Fruit fly (Drosophila melanogaster) whole organism, embryonic: ENCODE results near the gene TTLL6B.

ENCODE experiments used
- ATbp ChIP-seq: fragments of 200-800 bp; sonication (Bioruptor generic); optimal IDR thresholded peaks from 2 replicates; lab custom pipeline; 2017; ENCODE audit warnings: missing biosample characterization, mild to moderate bottlenecking, missing genetic modification characterization, missing genetic modification reagents
- B-H1 ChIP-seq: fragments of 200-800 bp; sonication (Bioruptor generic); IDR thresholded peaks from 3 replicates; pipeline ENCODE4 v1.3.6; 2022; ENCODE audit warnings: missing biosample characterization, missing genetic modification characterization
- BtbVII ChIP-seq: fragments of 200-800 bp; sonication (Bioruptor generic); optimal IDR thresholded peaks from 3 replicates; lab custom pipeline; 2017; ENCODE audit warnings: missing biosample characterization, mild to moderate bottlenecking, missing genetic modification characterization
- CG10209 ChIP-seq: fragments of 200-800 bp; sonication (Bioruptor generic); optimal IDR thresholded peaks from 3 replicates; lab custom pipeline; 2017; ENCODE audit warnings: missing biosample characterization, mild to moderate bottlenecking, missing genetic modification characterization, missing genetic modification reagents
- CG10959 ChIP-seq: fragments of 200-800 bp; sonication (Bioruptor generic); IDR thresholded peaks from 2 replicates; pipeline ENCODE4 v1.3.6; 2022; ENCODE audit warnings: missing biosample characterization, missing genetic modification characterization
- CG11560 ChIP-seq: fragments of 200-800 bp; sonication (Bioruptor generic); IDR thresholded peaks from 3 replicates; pipeline ENCODE4 v1.3.6; 2022; ENCODE audit warnings: missing biosample characterization, missing genetic modification characterization
- CG1233 ChIP-seq: fragments of 200-800 bp; sonication (Bioruptor generic); optimal IDR thresholded peaks from 4 replicates; lab custom pipeline; 2018; ENCODE audit warnings: missing biosample characterization, mild to moderate bottlenecking, missing genetic modification characterization
- CG13123 ChIP-seq: fragments of 200-800 bp; sonication (Bioruptor generic); optimal IDR thresholded peaks from 2 replicates; lab custom pipeline; 2016; ENCODE audit warnings: missing biosample characterization, missing genetic modification characterization
- CG15011 ChIP-seq: fragments of 200-800 bp; sonication (Bioruptor generic); optimal IDR thresholded peaks from 3 replicates; lab custom pipeline; 2018; ENCODE audit warnings: missing biosample characterization, mild to moderate bottlenecking, missing genetic modification characterization
- CG17361 ChIP-seq: fragments of 200-800 bp; sonication (Bioruptor generic); IDR thresholded peaks from 3 replicates; pipeline ENCODE4 v1.3.6; 2022; ENCODE audit warnings: missing biosample characterization, missing genetic modification characterization
- CG17612 ChIP-seq: fragments of 200-800 bp; sonication (Bioruptor generic); IDR thresholded peaks from 2 replicates; pipeline ENCODE4 v1.3.6; 2022; ENCODE audit warnings: missing biosample characterization, missing genetic modification characterization
- CG18262 ChIP-seq: fragments of 200-800 bp; optimal IDR thresholded peaks from 3 replicates; lab custom pipeline; 2019; ENCODE audit warnings: missing biosample characterization, mild to moderate bottlenecking, missing genetic modification characterization, moderate library complexity
- CG18764 ChIP-seq: fragments of 200-800 bp; sonication (Bioruptor generic); optimal IDR thresholded peaks from 3 replicates; lab custom pipeline; 2016; ENCODE audit warnings: missing biosample characterization, missing genetic modification characterization
- CG2712 ChIP-seq: fragments of 200-800 bp; optimal IDR thresholded peaks from 3 replicates; lab custom pipeline; 2019; ENCODE audit warnings: missing biosample characterization, mild to moderate bottlenecking, missing genetic modification characterization, moderate library complexity
- CG30403 ChIP-seq: fragments of 200-800 bp; sonication (Bioruptor generic); optimal IDR thresholded peaks from 3 replicates; lab custom pipeline; 2016; ENCODE audit warnings: missing biosample characterization, missing genetic modification characterization
- CG30431 ChIP-seq: fragments of 200-800 bp; sonication (Bioruptor generic); optimal IDR thresholded peaks from 2 replicates; lab custom pipeline; 2017; ENCODE audit warnings: missing biosample characterization, missing genetic modification characterization
- CG3726 ChIP-seq: fragments of 200-800 bp; sonication (Bioruptor generic); IDR thresholded peaks from 3 replicates; pipeline ENCODE4, ENCODE4 v1.3.6; 2022; ENCODE audit warnings: missing biosample characterization, missing genetic modification characterization
- CG5245 ChIP-seq: fragments of 200-800 bp; sonication (Bioruptor generic); optimal IDR thresholded peaks from 3 replicates; lab custom pipeline; 2016; ENCODE audit warnings: missing biosample characterization, missing genetic modification characterization
- CG7556 ChIP-seq: fragments of 200-800 bp; sonication (Bioruptor generic); optimal IDR thresholded peaks from 2 replicates; lab custom pipeline; 2017; ENCODE audit warnings: missing biosample characterization, mild to moderate bottlenecking, missing genetic modification characterization
- CG7963 ChIP-seq: fragments of 200-800 bp; sonication (Bioruptor generic); IDR thresholded peaks from 3 replicates; pipeline ENCODE4 v1.3.6; 2022; ENCODE audit warnings: missing biosample characterization, missing genetic modification characterization; ENCODE audit not compliant: partially characterized antibody
- D19A ChIP-seq: fragments of 200-800 bp; optimal IDR thresholded peaks from 3 replicates; lab custom pipeline; 2019; ENCODE audit warnings: missing biosample characterization, mild to moderate bottlenecking, missing genetic modification characterization, moderate library complexity
- Dad ChIP-seq: fragments of 200-800 bp; sonication (Bioruptor generic); optimal IDR thresholded peaks from 3 replicates; lab custom pipeline; 2016; ENCODE audit warnings: missing biosample characterization, missing genetic modification characterization
- Eip74EF ChIP-seq, 2 experiments: fragments of 200-800 bp in 1 of 2; fragments of >200 bp in 1 of 2; sonication (Bioruptor generic) in 1 of 2; optimal IDR thresholded peaks; 2 replicates each; lab custom pipeline; 2017 to 2019; ENCODE audit warnings: missing biosample characterization in 2 of 2, missing genetic modification characterization in 2 of 2, mild to moderate bottlenecking in 1 of 2, moderate library complexity in 1 of 2
- Ets97D ChIP-seq: fragments of 200-800 bp; sonication (Bioruptor generic); optimal IDR thresholded peaks from 3 replicates; lab custom pipeline; 2016; ENCODE audit warnings: missing biosample characterization, missing genetic modification characterization
- HLH3B ChIP-seq: fragments of 200-800 bp; sonication (Bioruptor generic); IDR thresholded peaks from 2 replicates; pipeline ENCODE4 v1.3.6; 2022; ENCODE audit warnings: missing biosample characterization, missing genetic modification characterization
- Hsf ChIP-seq: fragments of 200-800 bp; sonication (Bioruptor generic); optimal IDR thresholded peaks from 3 replicates; lab custom pipeline; 2016; ENCODE audit warnings: missing biosample characterization, missing genetic modification characterization
- MTF-1 ChIP-seq: fragments of 200-800 bp; sonication (Bioruptor generic); optimal IDR thresholded peaks from 2 replicates; lab custom pipeline; 2018; ENCODE audit warnings: missing biosample characterization, mild to moderate bottlenecking, missing genetic modification characterization, borderline replicate concordance
- Mad ChIP-seq: fragments of 200-800 bp; sonication (Bioruptor generic); optimal IDR thresholded peaks from 2 replicates; lab custom pipeline; 2016; ENCODE audit warnings: missing biosample characterization, missing genetic modification characterization
- Med ChIP-seq: fragments of 200-800 bp; sonication (Bioruptor generic); peaks from one replicate; lab custom pipeline; 2016; ENCODE audit warnings: missing biosample characterization, missing genetic modification characterization, mild to moderate bottlenecking, inconsistent platforms, moderate library complexity
- Myb ChIP-seq: fragments of 200-800 bp; sonication (Bioruptor generic); optimal IDR thresholded peaks from 2 replicates; lab custom pipeline; 2016; ENCODE audit warnings: missing biosample characterization, missing genetic modification characterization
- NC2α ChIP-seq: fragments of 200-800 bp; sonication (Bioruptor generic); optimal IDR thresholded peaks from 2 replicates; lab custom pipeline; 2016; ENCODE audit warnings: missing biosample characterization, missing genetic modification characterization
- Nf-YA ChIP-seq: fragments of 200-800 bp; sonication (Bioruptor generic); IDR thresholded peaks from 2 replicates; pipeline ENCODE4 v1.3.6; 2022; ENCODE audit warnings: missing biosample characterization, missing genetic modification characterization
- Ptx1 ChIP-seq: fragments of 200-800 bp; sonication (Bioruptor generic); IDR thresholded peaks from 2 replicates; pipeline ENCODE4 v1.3.6; 2022; ENCODE audit warnings: missing biosample characterization, missing genetic modification characterization
- Stat92E ChIP-seq, 3 experiments: fragments of >200 bp in 2 of 3; fragments of 200-800 bp in 1 of 3; sonication (Bioruptor generic) in 1 of 3; optimal IDR thresholded peaks; 2 replicates each; lab custom pipeline; 2017 to 2019; ENCODE audit warnings: missing biosample characterization in 3 of 3, missing genetic modification characterization in 3 of 3, mild to moderate bottlenecking in 1 of 3, moderate library complexity in 1 of 3
- Xbp1 ChIP-seq: fragments of 200-800 bp; sonication (Bioruptor generic); optimal IDR thresholded peaks from 3 replicates; lab custom pipeline; 2016; ENCODE audit warnings: missing biosample characterization, mild to moderate bottlenecking, missing genetic modification characterization
- fd96Cb ChIP-seq: fragments of 200-800 bp; sonication (Bioruptor generic); optimal IDR thresholded peaks from 2 replicates; lab custom pipeline; 2018; ENCODE audit warnings: missing biosample characterization, mild to moderate bottlenecking, missing genetic modification characterization, moderate library complexity
- gfzf ChIP-seq: fragments of 200-800 bp; sonication (Bioruptor generic); optimal IDR thresholded peaks from 2 replicates; lab custom pipeline; 2016; ENCODE audit warnings: missing biosample characterization, mild to moderate bottlenecking, missing genetic modification characterization, moderate library complexity
- gsb ChIP-seq: fragments of 200-800 bp; sonication (Bioruptor generic); IDR thresholded peaks from 2 replicates; pipeline ENCODE4 v1.3.6; 2022; ENCODE audit warnings: missing biosample characterization, missing genetic modification characterization
- hth ChIP-seq: fragments of >200 bp; optimal IDR thresholded peaks from 2 replicates; lab custom pipeline; 2017; ENCODE audit warnings: inconsistent platforms
- jigr1 ChIP-seq: fragments of 200-800 bp; sonication (Bioruptor generic); IDR thresholded peaks from 3 replicates; pipeline ENCODE4 v1.3.6; 2022; ENCODE audit warnings: missing biosample characterization, missing genetic modification characterization
- lilli ChIP-seq: fragments of 200-800 bp; sonication (Bioruptor generic); optimal IDR thresholded peaks from 3 replicates; lab custom pipeline; 2016; ENCODE audit warnings: missing biosample characterization, missing genetic modification characterization
- p53 ChIP-seq: fragments of 200-800 bp; sonication (Bioruptor generic); optimal IDR thresholded peaks from 2 replicates; lab custom pipeline; 2016; ENCODE audit warnings: missing biosample characterization, missing genetic modification characterization
- pnt ChIP-seq: fragments of 200-800 bp; sonication (Bioruptor generic); optimal IDR thresholded peaks from 3 replicates; lab custom pipeline; 2016; ENCODE audit warnings: missing biosample characterization, missing genetic modification characterization
- pum ChIP-seq: fragments of 200-800 bp; sonication (Bioruptor generic); optimal IDR thresholded peaks from 2 replicates; lab custom pipeline; 2016; ENCODE audit warnings: missing biosample characterization, missing genetic modification characterization
- tap ChIP-seq: fragments of 200-800 bp; optimal IDR thresholded peaks from 3 replicates; lab custom pipeline; 2019; ENCODE audit warnings: missing biosample characterization, mild to moderate bottlenecking, missing genetic modification characterization, moderate library complexity
- tgo ChIP-seq: fragments of 200-800 bp; sonication (Bioruptor generic); IDR thresholded peaks from 3 replicates; pipeline ENCODE4 v1.3.6; 2022; ENCODE audit warnings: missing biosample characterization, missing genetic modification characterization
- unc-4 ChIP-seq: fragments of 200-800 bp; sonication (Bioruptor generic); IDR thresholded peaks from 2 replicates; pipeline ENCODE4 v1.3.6; 2022; ENCODE audit warnings: missing biosample characterization, missing genetic modification characterization; ENCODE audit not compliant: partially characterized antibody
- vnd ChIP-seq: fragments of 200-800 bp; sonication (Bioruptor generic); IDR thresholded peaks from 3 replicates; pipeline ENCODE4 v1.3.6; 2022; ENCODE audit warnings: missing biosample characterization, missing genetic modification characterization; ENCODE audit not compliant: partially characterized antibody
- vvl ChIP-seq: fragments of 200-800 bp; sonication (Bioruptor generic); IDR thresholded peaks from 2 replicates; pipeline ENCODE4 v1.3.6; 2022; ENCODE audit warnings: missing biosample characterization, missing genetic modification characterization

TTLL6B gene

DNA sequence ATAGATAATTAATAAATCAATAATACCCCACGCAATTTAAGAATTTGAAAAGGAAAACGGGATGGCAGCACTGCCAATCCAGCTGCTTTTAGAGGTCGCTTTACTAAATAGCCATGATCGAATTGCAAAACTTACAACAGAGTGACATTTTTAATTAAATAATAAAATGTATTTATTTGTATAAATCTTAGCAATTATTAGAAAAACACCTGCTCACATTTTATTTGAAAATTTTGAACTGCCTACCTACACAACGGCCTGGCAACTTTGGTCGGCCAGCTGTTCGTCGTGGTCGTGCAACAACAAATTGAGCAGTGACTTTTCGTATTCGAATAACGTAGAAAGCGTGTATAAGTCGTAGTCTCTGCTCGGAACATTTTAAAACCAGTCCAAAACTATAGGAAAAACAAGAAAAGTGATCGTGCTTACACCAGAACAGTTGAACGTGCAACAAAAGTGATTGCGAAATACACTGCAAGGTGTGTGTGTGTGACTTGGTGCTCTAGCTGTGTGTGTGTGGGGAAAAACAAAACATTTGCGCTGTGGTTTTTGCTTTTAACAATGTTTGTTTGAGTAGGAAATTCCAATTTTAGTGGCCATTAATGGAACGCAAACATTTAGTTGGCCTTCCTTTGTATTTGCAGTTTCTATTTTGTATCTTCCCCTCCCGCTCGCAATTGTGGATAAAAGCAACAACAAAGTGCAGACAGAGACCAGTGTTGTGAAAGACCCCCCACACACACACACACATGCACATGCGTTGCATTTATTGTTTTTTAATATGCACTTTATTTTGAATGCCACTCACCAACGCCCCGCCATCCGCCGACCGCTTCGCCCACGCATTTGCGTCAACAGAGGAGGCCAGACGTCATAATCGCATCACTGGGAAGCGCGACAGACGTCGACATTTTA, 24.0 kb upstream of the TTLL6B start, which contains the start of gene CG5938 (continued):
- TF ChIP-seq unc-4 (peak; percentile 15; the same call in 1 of the 2 replicates), CG17361 (GFP tag; lab: Robert Waterston, UW) (peak; percentile 46; the same call in 1 of the 3 replicates), jigr1 (GFP tag; lab: Robert Waterston, UW) (no peak), Stat92E (GFP tag; optimal IDR thresholded peaks at IDR 0.05; lab: Kevin White, UChicago) (no peak), CG10209 (GFP tag; lab: Kevin White, UChicago) (peak; percentile 8), Mad (no peak), fd96Cb (no peak), lilli (GFP tag; lab: Kevin White, UChicago) (peak; percentile 27), ATbp (GFP tag; lab: Kevin White, UChicago) (no peak), pum (GFP tag; lab: Kevin White, UChicago) (no peak), CG7556 (GFP tag; lab: Kevin White, UChicago) (no peak), HLH3B (GFP tag; lab: Robert Waterston, UW) (no peak), Med (GFP tag; lab: Kevin White, UChicago) (peak; percentile 78), CG2712 (peak; percentile 50), vnd (GFP tag; lab: Robert Waterston, UW) (no peak), Ets97D (GFP tag; lab: Kevin White, UChicago) (no peak), Xbp1 (peak; percentile 7), BtbVII (no peak), pnt (GFP tag; lab: Kevin White, UChicago) (no peak), B-H1 (GFP tag; lab: Robert Waterston, UW) (no peak), CG5245 (no peak), vvl (GFP tag; lab: Robert Waterston, UW) (no peak), hth (lab: Kevin White, UChicago) (no peak), Dad (GFP tag; lab: Kevin White, UChicago) (no peak), CG10959 (GFP tag; lab: Robert Waterston, UW) (0 out of 2 replicates have a peak, but pooled peaks have one; percentile 13), gsb (GFP tag; lab: Robert Waterston, UW) (no peak), p53 (GFP tag; lab: Kevin White, UChicago) (no peak), CG13123 (GFP tag; lab: Kevin White, UChicago) (no peak), tgo (GFP tag; lab: Robert Waterston, UW) (peak; percentile 20; the same call in 1 of the 3 replicates), D19A (tag; lab: Kevin White, UChicago) (peak; percentile 2), CG18262 (peak; percentile 36), CG15011 (GFP tag; lab: Kevin White, UChicago) (no peak), Hsf (GFP tag; lab: Kevin White, UChicago) (no peak), CG18764 (GFP tag; lab: Kevin White, UChicago) (peak; percentile 23), tap (tag; lab: Kevin White, UChicago) (peak; percentile 40), MTF-1 (GFP tag; lab: Kevin White, UChicago) (no peak), Myb (peak; percentile 0), CG11560 (tag; lab: Robert Waterston, UW) (no peak), Nf-YA (GFP tag; lab: Robert Waterston, UW) (no peak), Eip74EF (GFP tag; optimal IDR thresholded peaks at IDR 0.05; lab: Kevin White, UChicago) (peak in 1 of 2 experiments; percentile 12), CG7963 (no peak), NC2α (no peak), CG30431 (GFP tag; lab: Kevin White, UChicago) (no peak), CG17612 (no peak), CG3726 (GFP tag; lab: Robert Waterston, UW) (no peak), CG30403 (peak; percentile 43), CG1233 (GFP tag; lab: Kevin White, UChicago) (no peak), gfzf (GFP tag; lab: Kevin White, UChicago) (no peak), Ptx1 (GFP tag; lab: Robert Waterston, UW) (no peak)
